Fruit fly (Drosophila melanogaster) whole organism, adult: Measurements from ENCODE around the gene scyl.

Experiments used
- CG11617 ChIP-seq: fragments of 200-800 bp; sonication (Bioruptor generic); optimal IDR thresholded peaks from 2 replicates; lab custom pipeline; 2017; ENCODE audit warnings: mild to moderate bottlenecking, missing biosample characterization, missing genetic modification reagents, missing genetic modification characterization
- CG12768 ChIP-seq: fragments of 200-800 bp; sonication (Bioruptor generic); optimal IDR thresholded peaks from 2 replicates; lab custom pipeline; 2017; ENCODE audit warnings: missing biosample characterization, missing genetic modification characterization, mild to moderate bottlenecking, moderate library complexity, missing genetic modification reagents
- CG14711 ChIP-seq: fragments of 200-800 bp; sonication (Bioruptor generic); optimal IDR thresholded peaks from 2 replicates; lab custom pipeline; 2018; ENCODE audit warnings: missing biosample characterization, mild to moderate bottlenecking, missing genetic modification characterization, moderate library complexity
- CG1620 ChIP-seq: fragments of 200-800 bp; sonication (Bioruptor generic); optimal IDR thresholded peaks from 2 replicates; lab custom pipeline; 2016; ENCODE audit warnings: missing biosample characterization, missing genetic modification characterization
- CG33017 ChIP-seq: fragments of 200-800 bp; sonication (Bioruptor generic); optimal IDR thresholded peaks from 2 replicates; lab custom pipeline; 2018; ENCODE audit warnings: missing biosample characterization, mild to moderate bottlenecking, missing genetic modification characterization, moderate library complexity
- CG5204 ChIP-seq: fragments of 200-800 bp; sonication (Bioruptor generic); optimal IDR thresholded peaks from 2 replicates; lab custom pipeline; 2016; ENCODE audit warnings: missing biosample characterization, missing genetic modification characterization
- CG7045 ChIP-seq: fragments of 200-800 bp; sonication (Bioruptor generic); optimal IDR thresholded peaks from 2 replicates; lab custom pipeline; 2017; ENCODE audit warnings: missing biosample characterization, mild to moderate bottlenecking, missing genetic modification characterization
- CG7101 ChIP-seq: fragments of 200-800 bp; sonication (Bioruptor generic); optimal IDR thresholded peaks from 2 replicates; lab custom pipeline; 2018; ENCODE audit warnings: missing biosample characterization, mild to moderate bottlenecking, missing genetic modification characterization, moderate library complexity
- Clk ChIP-seq: fragments of 200-800 bp; sonication (Bioruptor generic); optimal IDR thresholded peaks from 2 replicates; lab custom pipeline; 2017; ENCODE audit warnings: missing biosample characterization, missing genetic modification characterization
- Crg-1 ChIP-seq: fragments of 200-800 bp; sonication (Bioruptor generic); optimal IDR thresholded peaks from 2 replicates; lab custom pipeline; 2016; ENCODE audit warnings: missing biosample characterization, missing genetic modification characterization
- Hr96 ChIP-seq: fragments of 200-800 bp; sonication (Bioruptor generic); optimal IDR thresholded peaks from 2 replicates; lab custom pipeline; 2016; ENCODE audit warnings: missing biosample characterization, missing genetic modification characterization
- Mnt ChIP-seq: fragments of 200-800 bp; sonication (Bioruptor generic); optimal IDR thresholded peaks from 2 replicates; lab custom pipeline; 2016; ENCODE audit warnings: missing biosample characterization, mild to moderate bottlenecking, missing genetic modification characterization
- bab1 ChIP-seq: fragments of 200-800 bp; sonication (Bioruptor generic); optimal IDR thresholded peaks from 3 replicates; lab custom pipeline; 2019; ENCODE audit warnings: missing biosample characterization, mild to moderate bottlenecking, missing genetic modification characterization, moderate library complexity
- cic ChIP-seq: fragments of 200-800 bp; sonication (Bioruptor generic); optimal IDR thresholded peaks from 2 replicates; lab custom pipeline; 2017; ENCODE audit warnings: missing biosample characterization, mild to moderate bottlenecking, missing genetic modification characterization, moderate library complexity
- cnc ChIP-seq, 2 experiments: fragments of >200 bp; optimal IDR thresholded peaks; 2 replicates each; lab custom pipeline; 2017
- kay ChIP-seq: fragments of 200-800 bp; sonication (Bioruptor generic); peaks from one replicate; lab custom pipeline; 2016; ENCODE audit warnings: missing biosample characterization, missing genetic modification characterization, borderline replicate concordance
- ovo ChIP-seq: fragments of 200-800 bp; sonication (Bioruptor generic); optimal IDR thresholded peaks from 2 replicates; lab custom pipeline; 2016; ENCODE audit warnings: missing biosample characterization, missing genetic modification characterization
- pad ChIP-seq: fragments of 200-800 bp; sonication (Bioruptor generic); optimal IDR thresholded peaks from 3 replicates; lab custom pipeline; 2017; ENCODE audit warnings: missing biosample characterization, missing genetic modification characterization, mild to moderate bottlenecking, moderate library complexity, missing genetic modification reagents
- tj ChIP-seq: fragments of 200-800 bp; sonication (Bioruptor generic); optimal IDR thresholded peaks from 3 replicates; lab custom pipeline; 2017; ENCODE audit warnings: missing biosample characterization, mild to moderate bottlenecking, missing genetic modification characterization, moderate library complexity
- toe ChIP-seq: fragments of 200-800 bp; sonication (Bioruptor generic); optimal IDR thresholded peaks from 2 replicates; lab custom pipeline; 2016; ENCODE audit warnings: missing biosample characterization, missing genetic modification characterization

The scyl gene

DNA sequence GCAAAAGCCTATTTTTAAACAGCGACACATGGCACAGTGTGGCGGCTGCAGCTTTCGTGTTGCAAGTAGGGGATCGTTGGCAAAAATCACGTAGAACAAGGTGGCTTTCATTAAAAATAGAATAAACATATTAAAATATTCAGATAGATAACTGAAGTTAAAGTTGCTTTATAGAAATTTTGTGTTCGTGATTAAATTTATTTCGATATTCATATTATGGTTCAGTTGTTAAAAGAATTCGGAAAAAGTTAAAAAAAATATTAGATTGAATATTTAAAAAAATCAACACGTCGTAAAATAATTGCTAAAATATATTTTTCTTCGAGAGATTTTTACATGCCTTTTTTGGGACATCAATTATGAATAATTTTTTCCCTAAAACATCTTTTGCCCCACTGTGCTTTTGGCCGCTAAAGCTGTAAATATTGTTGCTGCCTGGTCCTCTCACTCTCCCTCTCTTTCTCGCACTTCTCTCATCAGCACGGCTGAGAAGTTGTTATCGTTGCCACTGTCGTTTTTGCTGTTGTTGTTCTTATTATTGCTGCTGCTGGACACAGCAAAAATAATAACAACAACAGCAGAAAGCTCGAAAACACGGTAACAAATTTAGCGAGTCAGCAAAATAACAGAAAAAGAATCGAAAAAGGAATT is 44.2 kb downstream of the scyl start:
- no peak for TF ChIP-seq cic
- peak; percentile 54 for TF ChIP-seq CG7045 (GFP tag; lab: Kevin White, UChicago)
- no peak for TF ChIP-seq CG1620 (GFP tag; lab: Kevin White, UChicago)
- TF ChIP-seq CG14711 (tag; lab: Kevin White, UChicago): peak; percentile 50
- TF ChIP-seq CG33017 (tag; lab: Kevin White, UChicago): peak; percentile 8
- TF ChIP-seq kay (GFP tag; lab: Kevin White, UChicago): peak; percentile 86
- no peak for TF ChIP-seq bab1 (GFP tag; lab: Kevin White, UChicago)
- TF ChIP-seq pad (GFP tag; lab: Kevin White, UChicago): peak; percentile 44
- TF ChIP-seq Hr96 (GFP tag; lab: Kevin White, UChicago): no peak
- no peak for TF ChIP-seq ovo
- peak; percentile 79 for TF ChIP-seq CG11617 (GFP tag; lab: Kevin White, UChicago)
- TF ChIP-seq Mnt (GFP tag; lab: Kevin White, UChicago): no peak
- peak; percentile 100 for TF ChIP-seq tj
- peak; percentile 68 for TF ChIP-seq CG5204 (GFP tag; lab: Kevin White, UChicago)
- TF ChIP-seq CG12768 (GFP tag; lab: Kevin White, UChicago): no peak
- peak; percentile 62 for TF ChIP-seq CG7101
- TF ChIP-seq cnc (optimal IDR thresholded peaks at IDR 0.05; lab: Kevin White, UChicago): no peak
- TF ChIP-seq toe (GFP tag; lab: Kevin White, UChicago): peak; percentile 31

DNA sequence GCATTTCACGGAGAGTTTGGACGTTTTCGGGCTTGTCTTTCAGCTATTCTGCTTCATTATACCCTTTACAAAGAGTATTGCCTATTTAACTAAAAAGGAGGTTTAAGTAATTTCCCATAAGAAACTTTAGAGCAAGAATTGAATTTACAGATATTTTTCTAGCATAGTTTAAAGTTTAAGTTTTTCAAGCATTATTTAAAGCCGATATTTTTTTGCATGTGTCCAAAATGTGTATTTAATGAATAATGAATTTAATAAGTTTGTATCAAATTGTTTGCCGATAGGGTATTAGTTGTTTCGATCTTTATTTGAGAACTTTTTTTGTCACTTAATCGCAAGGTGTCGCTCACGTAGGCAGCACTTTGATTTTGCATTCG is 44.7 kb downstream of the scyl start:
- TF ChIP-seq CG11617 (GFP tag; lab: Kevin White, UChicago): no peak
- peak; percentile 25 for TF ChIP-seq CG5204 (GFP tag; lab: Kevin White, UChicago)
- TF ChIP-seq CG7045 (GFP tag; lab: Kevin White, UChicago): peak; percentile 72
- peak; percentile 86 for TF ChIP-seq CG14711 (tag; lab: Kevin White, UChicago)
- TF ChIP-seq pad (GFP tag; lab: Kevin White, UChicago): no peak
- TF ChIP-seq Clk (GFP tag; lab: Kevin White, UChicago): peak; percentile 14
- TF ChIP-seq Mnt (GFP tag; lab: Kevin White, UChicago): no peak
- peak; percentile 13 for TF ChIP-seq Hr96 (GFP tag; lab: Kevin White, UChicago)
- TF ChIP-seq tj: peak; percentile 96
- TF ChIP-seq kay (GFP tag; lab: Kevin White, UChicago): no peak
- TF ChIP-seq CG12768 (GFP tag; lab: Kevin White, UChicago): peak; percentile 54
- TF ChIP-seq CG7101: peak; percentile 77
- no peak for TF ChIP-seq toe (GFP tag; lab: Kevin White, UChicago)
- peak; percentile 4 for TF ChIP-seq CG33017 (tag; lab: Kevin White, UChicago)
- TF ChIP-seq Crg-1: peak; percentile 40
- TF ChIP-seq bab1 (GFP tag; lab: Kevin White, UChicago): peak; percentile 93
- peak; percentile 29 for TF ChIP-seq CG1620 (GFP tag; lab: Kevin White, UChicago)

DNA sequence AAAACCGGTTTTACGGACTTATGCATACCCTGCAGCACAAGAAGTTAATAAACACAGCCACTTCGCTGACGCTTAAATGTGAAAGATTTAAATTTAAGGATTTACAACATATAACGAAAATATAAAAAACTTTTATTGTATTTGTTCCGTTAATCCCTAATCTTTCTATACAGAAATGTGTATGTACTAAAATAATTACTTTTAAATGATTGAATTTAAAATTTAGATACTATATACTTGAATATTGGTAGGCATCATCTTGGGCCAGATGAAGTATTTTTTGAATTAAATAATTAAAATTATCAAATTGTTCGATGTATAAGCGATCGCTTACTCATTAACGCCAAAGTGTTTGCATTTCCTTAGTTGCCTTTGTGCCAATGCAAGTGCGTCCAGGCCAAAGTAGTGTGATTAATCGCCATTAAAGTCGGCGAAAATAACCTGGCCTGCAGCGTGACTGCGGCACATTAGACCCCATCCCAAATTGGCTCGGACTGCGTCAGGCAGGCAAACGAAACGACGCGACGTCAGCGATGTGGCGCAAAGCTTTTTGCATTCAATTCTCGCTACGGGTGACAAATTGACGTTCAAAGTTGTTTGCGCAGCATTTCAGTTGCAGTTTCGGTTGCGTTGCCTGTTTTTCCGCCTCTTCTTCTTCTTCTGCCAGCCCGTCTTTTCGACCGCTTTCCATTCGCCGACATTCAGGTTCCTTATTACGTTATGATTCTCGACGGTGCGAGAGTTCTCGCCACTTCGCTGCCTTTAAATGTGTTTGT is 45.7 kb downstream of the scyl start:
- TF ChIP-seq bab1 (GFP tag; lab: Kevin White, UChicago): no peak
- peak; percentile 98 for TF ChIP-seq tj
- TF ChIP-seq pad (GFP tag; lab: Kevin White, UChicago): no peak
- no peak for TF ChIP-seq CG33017 (tag; lab: Kevin White, UChicago)
- TF ChIP-seq CG14711 (tag; lab: Kevin White, UChicago): peak; percentile 7
- peak; percentile 57 for TF ChIP-seq kay (GFP tag; lab: Kevin White, UChicago)
- no peak for TF ChIP-seq CG7101
- no peak for TF ChIP-seq CG1620 (GFP tag; lab: Kevin White, UChicago)

DNA sequence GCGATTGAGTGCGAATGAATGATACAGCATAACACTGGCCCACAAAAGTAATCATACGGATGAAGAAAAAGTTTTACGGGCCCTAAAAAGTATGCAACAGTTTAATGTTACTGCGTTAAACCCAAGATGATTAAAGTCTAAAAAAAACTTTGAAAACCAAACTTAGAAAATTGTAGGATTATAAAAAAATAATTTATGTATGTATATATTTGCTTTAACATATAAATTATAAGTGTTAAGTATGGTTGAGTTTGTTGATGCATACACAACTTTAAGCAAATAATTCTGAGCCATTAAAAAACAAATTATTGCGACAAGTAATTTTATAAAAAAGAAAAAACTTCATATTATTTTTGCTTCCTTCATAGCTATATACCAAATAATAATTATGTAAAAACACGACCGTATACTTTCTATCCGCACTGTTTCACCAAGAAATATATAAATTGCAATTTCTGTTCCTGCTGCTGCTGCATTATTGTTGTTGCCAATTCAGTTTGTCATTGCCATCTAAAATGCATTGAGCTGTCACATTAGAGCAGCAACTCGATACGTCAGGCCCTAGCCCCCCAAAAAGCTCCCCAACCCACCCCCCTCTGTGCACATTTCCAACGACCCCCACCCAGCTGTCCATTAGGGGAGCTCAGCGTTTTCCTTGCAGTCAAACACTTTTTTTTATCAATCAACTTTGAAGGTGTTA is 46.4 kb downstream of the scyl start:
- peak; percentile 72 for TF ChIP-seq CG14711 (tag; lab: Kevin White, UChicago)
- TF ChIP-seq Crg-1: no peak
- TF ChIP-seq CG7101: peak; percentile 43
- TF ChIP-seq CG5204 (GFP tag; lab: Kevin White, UChicago): no peak
- no peak for TF ChIP-seq cnc (optimal IDR thresholded peaks at IDR 0.05; lab: Kevin White, UChicago)
- TF ChIP-seq Mnt (GFP tag; lab: Kevin White, UChicago): no peak
- TF ChIP-seq bab1 (GFP tag; lab: Kevin White, UChicago): peak; percentile 33
- TF ChIP-seq tj: peak; percentile 95
- TF ChIP-seq toe (GFP tag; lab: Kevin White, UChicago): no peak
- no peak for TF ChIP-seq Clk (GFP tag; lab: Kevin White, UChicago)
- peak; percentile 15 for TF ChIP-seq CG33017 (tag; lab: Kevin White, UChicago)
- no peak for TF ChIP-seq Hr96 (GFP tag; lab: Kevin White, UChicago)
- TF ChIP-seq CG1620 (GFP tag; lab: Kevin White, UChicago): no peak
- no peak for TF ChIP-seq CG11617 (GFP tag; lab: Kevin White, UChicago)
- TF ChIP-seq kay (GFP tag; lab: Kevin White, UChicago): no peak
- TF ChIP-seq ovo: no peak
- no peak for TF ChIP-seq CG12768 (GFP tag; lab: Kevin White, UChicago)
- no peak for TF ChIP-seq pad (GFP tag; lab: Kevin White, UChicago)
- peak; percentile 63 for TF ChIP-seq CG7045 (GFP tag; lab: Kevin White, UChicago)
- no peak for TF ChIP-seq cic

DNA sequence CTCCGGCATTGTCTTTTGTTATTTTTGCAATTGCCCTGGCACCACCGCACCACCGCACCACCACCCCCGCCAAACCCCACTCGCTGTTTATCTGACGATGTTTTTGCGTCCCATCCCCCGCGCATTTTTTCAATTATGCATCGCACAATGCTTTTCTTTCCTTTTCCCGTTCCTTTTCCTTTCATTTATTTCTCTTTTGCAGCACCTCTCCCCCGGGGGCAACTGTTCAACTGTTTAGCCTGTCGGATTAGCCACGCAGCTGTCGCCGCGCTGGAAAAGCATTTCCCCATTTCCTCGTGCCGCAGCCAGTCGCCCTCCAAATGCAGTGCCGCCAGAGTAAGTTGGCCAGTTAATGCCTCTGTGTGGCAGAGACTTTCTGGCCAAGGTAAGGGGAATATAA is 47.1 kb downstream of the scyl start:
- TF ChIP-seq CG5204 (GFP tag; lab: Kevin White, UChicago) (no peak), bab1 (GFP tag; lab: Kevin White, UChicago) (no peak), CG7101 (no peak), cnc (optimal IDR thresholded peaks at IDR 0.05; lab: Kevin White, UChicago) (no peak), Hr96 (GFP tag; lab: Kevin White, UChicago) (no peak), ovo (no peak), Crg-1 (no peak), CG33017 (tag; lab: Kevin White, UChicago) (no peak), CG11617 (GFP tag; lab: Kevin White, UChicago) (no peak), CG7045 (GFP tag; lab: Kevin White, UChicago) (no peak)
